Worm (Caenorhabditis elegans) whole organism, late embryonic: ENCODE data around the gene C05E11.7.

ENCODE experiments used
- ceh-24 ChIP-seq: sonication (generic microtip); optimal IDR thresholded peaks from 2 replicates; lab custom pipeline; 2016; ENCODE audit warnings: mild to moderate bottlenecking, missing genetic modification characterization, missing compliant biosample characterization
- elt-2 ChIP-seq: sonication (generic microtip); optimal IDR thresholded peaks from 2 replicates; lab custom pipeline; 2016; ENCODE audit warnings: missing genetic modification reagents, missing genetic modification characterization, missing compliant biosample characterization
- pha-2 ChIP-seq: sonication (generic microtip); optimal IDR thresholded peaks from 2 replicates; lab custom pipeline; 2017; ENCODE audit warnings: mild to moderate bottlenecking, missing genetic modification characterization, missing compliant biosample characterization
- unc-55 ChIP-seq: sonication (generic microtip); optimal IDR thresholded peaks from 2 replicates; lab custom pipeline; 2017; ENCODE audit warnings: missing biosample characterization, missing genetic modification reagents, missing genetic modification characterization

- TF ChIP-seq ceh-24 (no peak), elt-2 (tag; lab: Kevin White, UChicago) (no peak), unc-55 (GFP tag; lab: Kevin White, UChicago) (no peak), pha-2 (tag; lab: Kevin White, UChicago) (no peak)
Observed at ce11 chrX:4571137-4571536, 14.3 kb downstream of the C05E11.7 start, which contains the start of gene amt-1.
